Fruit fly (Drosophila melanogaster) ovary, adult (tissue): ENCODE data around the gene wry.

Experiments used
- CG17801 ChIP-seq: fragments of 200-800 bp; optimal IDR thresholded peaks from 2 replicates; lab custom pipeline; 2019; ENCODE audit warnings: missing biosample characterization, mild to moderate bottlenecking, missing genetic modification characterization, moderate library complexity; ENCODE audit not compliant: partially characterized antibody

The wry gene

DNA sequence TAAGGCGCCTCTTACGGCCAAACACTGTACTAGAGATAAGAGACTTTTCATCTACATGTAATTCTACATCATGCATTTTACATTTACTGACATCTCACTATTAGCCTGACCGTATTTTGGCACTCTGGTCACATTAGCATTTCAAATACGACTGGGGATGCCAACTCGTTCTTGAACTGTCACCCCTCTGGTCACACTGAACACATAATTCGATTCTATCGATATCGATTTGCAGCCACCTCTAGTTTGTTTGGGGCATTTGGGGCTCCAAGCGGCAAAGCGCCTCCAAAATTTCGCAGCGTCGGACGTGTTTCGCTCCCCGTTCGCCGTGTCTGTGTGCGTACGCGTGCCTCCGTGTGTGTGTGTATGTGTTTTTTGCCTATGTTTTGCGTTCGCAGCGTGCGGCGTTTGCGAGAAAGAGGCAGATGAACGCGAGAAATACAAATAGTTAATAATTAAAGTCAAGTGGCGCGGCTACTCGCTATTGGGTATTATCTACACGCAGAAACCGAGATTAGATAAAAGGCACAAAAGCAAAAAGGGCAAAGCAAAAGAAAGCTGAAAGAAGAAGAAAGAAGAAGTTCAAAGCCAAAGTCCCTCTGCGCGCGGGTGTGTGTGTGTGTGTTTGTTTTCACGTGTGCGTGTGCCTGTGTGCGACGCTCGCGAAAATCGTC lies 48.2 kb downstream of the wry start, which contains the start of gene Wdr62:
TSS of gene Wdr62 (plus strand) at position 214 of the 674 bp plus-strand sequence.
- TF ChIP-seq CG17801 (GFP tag; lab: Kevin White, UChicago): peak; percentile 45

DNA sequence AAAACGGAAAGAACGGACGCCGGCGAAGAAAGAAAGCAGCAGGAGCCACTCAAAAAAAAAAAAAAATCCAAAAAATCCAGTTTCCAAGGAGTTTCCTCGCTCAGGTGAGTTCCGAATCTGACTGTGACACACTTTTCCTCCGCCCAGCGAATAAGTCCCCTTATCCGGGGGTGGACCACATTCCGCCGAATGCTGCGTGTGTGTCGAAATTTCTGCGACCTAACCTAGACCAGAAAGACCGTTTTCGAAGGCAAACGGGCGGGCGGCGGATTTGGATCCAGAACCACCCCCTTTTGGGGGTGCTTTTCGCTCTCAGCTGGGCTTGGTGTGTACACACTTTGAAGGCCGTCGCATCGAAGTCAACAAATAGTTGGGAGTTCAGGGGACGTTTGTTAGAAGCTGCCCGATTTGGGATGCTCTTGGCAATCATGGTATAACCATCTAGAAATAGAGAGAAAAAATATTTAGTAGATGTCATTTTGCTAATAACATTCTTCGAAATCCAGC lies 48.9 kb downstream of the wry start:
- no peak for TF ChIP-seq CG17801 (GFP tag; lab: Kevin White, UChicago)

DNA sequence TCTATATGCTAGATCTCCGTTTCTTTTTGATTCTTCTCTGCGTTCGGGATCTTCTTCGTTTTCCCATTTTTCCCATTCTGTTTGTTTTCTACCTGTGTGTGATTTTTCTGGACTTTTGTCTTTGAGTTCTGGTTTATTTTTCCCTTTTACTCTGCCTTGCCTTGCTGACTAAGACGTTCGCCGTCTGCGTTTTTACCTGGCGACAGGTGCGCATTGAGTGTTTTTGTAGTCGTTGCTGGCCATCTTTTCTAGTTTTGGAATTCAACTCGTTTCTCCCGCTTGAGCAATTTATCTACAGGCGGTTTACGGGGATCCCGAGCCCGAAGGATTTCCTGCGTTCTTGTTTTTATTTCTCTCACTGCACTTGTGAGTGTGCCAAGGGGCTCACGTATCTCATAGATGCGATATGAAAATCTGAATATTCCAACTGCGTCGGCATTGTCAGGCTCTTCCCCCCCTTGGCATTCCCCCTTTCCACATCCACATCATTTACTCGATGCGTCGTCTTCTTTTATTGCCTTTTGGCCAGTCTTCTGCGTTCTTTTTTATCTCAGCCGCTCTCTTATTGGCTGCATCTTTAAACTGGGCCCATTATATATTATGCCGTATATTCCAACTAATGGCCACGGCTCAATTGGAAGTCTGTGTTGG lies 50.3 kb downstream of the wry start:
- TF ChIP-seq CG17801 (GFP tag; lab: Kevin White, UChicago): no peak

DNA sequence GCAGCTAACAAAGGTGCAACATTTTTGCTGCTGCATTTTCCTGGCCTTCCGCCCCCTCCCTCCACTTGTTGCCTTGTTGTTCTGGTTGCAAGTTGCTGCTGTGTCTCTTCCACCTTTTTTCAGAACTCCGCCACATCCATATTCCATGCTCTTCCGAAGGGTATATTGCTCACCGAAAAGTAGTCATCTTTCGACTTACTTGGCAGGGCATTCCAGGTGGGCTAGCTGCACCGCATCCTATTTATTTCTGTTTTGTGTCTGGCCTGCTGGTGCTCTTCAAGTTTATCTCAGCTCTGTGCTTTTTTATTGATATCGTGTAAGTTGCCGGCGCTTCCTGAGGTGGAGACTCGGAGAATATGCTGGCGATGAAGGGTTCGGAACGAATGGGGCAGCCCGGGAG lies 51.4 kb downstream of the wry start:
- no peak for TF ChIP-seq CG17801 (GFP tag; lab: Kevin White, UChicago)

DNA sequence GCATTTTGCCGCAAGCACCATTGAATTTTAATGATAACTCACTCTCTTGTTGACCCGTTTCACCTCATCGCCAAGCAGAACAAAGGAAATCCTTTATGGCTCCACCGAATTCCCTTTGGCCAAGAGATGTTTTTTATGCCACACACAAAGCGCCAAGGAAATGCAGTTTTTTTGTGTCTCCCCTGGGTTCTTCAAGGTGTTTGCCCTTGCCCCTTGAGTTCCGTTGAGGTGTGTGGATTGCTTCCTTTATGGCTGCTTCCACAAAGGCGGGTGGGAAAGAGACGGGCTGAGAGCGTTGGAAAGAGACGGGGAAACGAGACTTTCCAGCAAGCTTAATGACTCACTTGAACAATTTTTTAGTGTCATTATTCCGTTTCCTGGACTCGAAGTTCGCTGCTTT lies 64.9 kb downstream of the wry start:
- TF ChIP-seq CG17801 (GFP tag; lab: Kevin White, UChicago): no peak

DNA sequence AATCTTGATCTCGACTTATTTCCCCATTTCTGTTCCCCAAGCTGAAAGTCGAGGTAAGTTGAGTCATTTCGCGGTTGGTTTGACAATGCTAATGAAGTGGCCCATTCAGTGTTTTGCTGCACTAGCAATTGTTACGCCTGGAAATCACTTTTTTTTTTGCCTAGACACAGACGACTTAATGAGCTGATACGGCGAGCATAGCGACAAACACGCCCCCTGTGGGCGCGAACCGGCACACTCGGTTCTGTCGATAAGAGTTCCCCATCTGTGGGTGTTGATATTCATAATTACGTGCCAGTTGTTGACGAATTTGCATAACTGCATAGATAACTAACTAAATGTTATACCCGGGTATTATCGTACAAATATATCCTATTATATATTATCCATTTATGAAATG lies 65.9 kb downstream of the wry start:
- no peak for TF ChIP-seq CG17801 (GFP tag; lab: Kevin White, UChicago)

DNA sequence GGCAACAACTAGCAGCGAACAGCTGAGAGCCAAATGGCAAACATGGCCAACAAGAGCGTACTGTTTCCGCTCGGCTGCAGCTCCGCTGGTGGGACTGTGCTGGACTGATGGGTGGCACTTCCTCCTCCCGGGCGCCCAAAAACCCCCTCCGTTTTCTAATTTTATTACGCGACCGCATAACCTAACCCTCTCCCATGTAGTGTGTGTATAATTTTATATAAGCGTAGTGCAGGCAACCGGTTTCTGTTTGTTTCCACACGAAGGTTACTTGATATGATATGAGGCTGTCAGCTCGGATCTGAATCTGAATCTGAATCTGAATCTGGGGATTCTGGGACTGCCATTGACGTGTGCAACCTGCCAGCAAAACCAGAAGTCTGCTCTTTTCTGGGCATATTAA lies 66.6 kb downstream of the wry start:
- TF ChIP-seq CG17801 (GFP tag; lab: Kevin White, UChicago): no peak

DNA sequence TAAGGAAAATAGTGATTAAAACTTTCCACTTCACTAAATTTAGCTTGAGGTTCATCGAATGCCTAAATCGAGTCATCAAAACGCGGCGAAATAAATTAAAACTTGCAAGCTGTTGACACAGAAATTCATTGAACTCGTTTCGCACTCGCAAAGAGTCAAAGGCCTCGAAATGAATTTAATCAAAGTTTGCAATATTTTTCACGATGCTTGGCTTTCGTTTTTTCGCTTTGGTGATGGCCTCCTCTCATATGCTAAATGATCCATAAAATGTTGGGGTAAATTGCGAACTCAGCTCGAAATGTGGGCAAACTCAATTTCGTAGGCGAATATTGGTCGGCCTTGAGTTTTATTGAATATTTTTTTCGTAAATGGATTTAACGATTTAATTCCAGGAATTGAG lies 70.0 kb downstream of the wry start:
- TF ChIP-seq CG17801 (GFP tag; lab: Kevin White, UChicago): no peak

DNA sequence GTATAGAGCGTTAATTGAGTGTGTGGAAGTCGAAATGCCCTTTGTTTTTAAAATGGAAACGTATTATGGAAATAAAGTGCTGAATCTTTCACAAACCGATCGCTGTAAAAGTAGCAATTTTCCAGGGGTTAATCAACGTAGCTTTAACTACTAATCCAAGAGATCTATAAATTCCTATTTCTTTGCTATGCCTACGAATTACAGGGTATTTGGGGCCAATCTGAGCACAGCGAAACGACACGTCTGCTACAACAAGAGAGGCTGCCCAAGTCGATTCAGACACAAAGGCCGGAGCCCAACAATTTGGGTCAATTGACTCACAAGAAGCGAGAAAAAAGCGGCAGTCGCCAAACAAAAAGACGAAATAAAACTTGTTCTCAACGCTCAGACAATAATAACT lies 70.8 kb downstream of the wry start:
- no peak for TF ChIP-seq CG17801 (GFP tag; lab: Kevin White, UChicago)
